Fruit fly (Drosophila melanogaster) whole organism, embryonic: ENCODE results near the gene niki.
A peak's percentile ranks its signal among the peaks of the same experiment; 100 is the strongest.

ENCODE experiments used
- Ada2b ChIP-seq: fragments of 200-800 bp; sonication (Bioruptor generic); IDR thresholded peaks from 2 replicates; pipeline ENCODE4 v1.3.6; 2022; ENCODE audit warnings: missing biosample characterization, missing genetic modification characterization
- Antp ChIP-seq: fragments of 200-800 bp; sonication (Bioruptor generic); optimal IDR thresholded peaks from 3 replicates; lab custom pipeline; 2016; ENCODE audit warnings: missing biosample characterization, missing genetic modification characterization
- CG10147 ChIP-seq: fragments of 200-800 bp; sonication (Bioruptor generic); optimal IDR thresholded peaks from 2 replicates; lab custom pipeline; 2019; ENCODE audit warnings: missing biosample characterization, mild to moderate bottlenecking, missing genetic modification characterization, moderate library complexity
- CG10209 ChIP-seq: fragments of 200-800 bp; sonication (Bioruptor generic); optimal IDR thresholded peaks from 3 replicates; lab custom pipeline; 2017; ENCODE audit warnings: missing biosample characterization, mild to moderate bottlenecking, missing genetic modification characterization, missing genetic modification reagents
- CG11398 ChIP-seq: fragments of 200-800 bp; sonication (Bioruptor generic); optimal IDR thresholded peaks from 2 replicates; lab custom pipeline; 2016; ENCODE audit warnings: missing biosample characterization, missing genetic modification characterization
- CG12155 ChIP-seq: fragments of 200-800 bp; sonication (Bioruptor generic); optimal IDR thresholded peaks from 3 replicates; lab custom pipeline; 2016; ENCODE audit warnings: missing biosample characterization, missing genetic modification characterization
- CG13287 ChIP-seq: fragments of 200-800 bp; sonication (Bioruptor generic); IDR thresholded peaks from 2 replicates; pipeline ENCODE4 v1.3.6; 2022; ENCODE audit warnings: missing biosample characterization, missing genetic modification characterization; ENCODE audit not compliant: partially characterized antibody
- CG14441 ChIP-seq: fragments of 200-800 bp; sonication (Bioruptor generic); IDR thresholded peaks from 2 replicates; pipeline ENCODE4 v1.3.6; 2022; ENCODE audit warnings: missing biosample characterization, missing genetic modification characterization
- CG15011 ChIP-seq: fragments of 200-800 bp; sonication (Bioruptor generic); optimal IDR thresholded peaks from 3 replicates; lab custom pipeline; 2018; ENCODE audit warnings: missing biosample characterization, mild to moderate bottlenecking, missing genetic modification characterization
- CG15073 ChIP-seq: fragments of 200-800 bp; sonication (Bioruptor generic); optimal IDR thresholded peaks from 2 replicates; lab custom pipeline; 2016; ENCODE audit warnings: missing biosample characterization, missing genetic modification characterization
- CG15696 ChIP-seq: fragments of 200-800 bp; sonication (Bioruptor generic); optimal IDR thresholded peaks from 2 replicates; lab custom pipeline; 2019; ENCODE audit warnings: missing biosample characterization, mild to moderate bottlenecking, missing genetic modification characterization, moderate library complexity
- CG1647 ChIP-seq: fragments of 200-800 bp; sonication (Bioruptor generic); optimal IDR thresholded peaks from 3 replicates; lab custom pipeline; 2016; ENCODE audit warnings: missing biosample characterization, missing genetic modification characterization
- CG17912 ChIP-seq: fragments of 200-800 bp; sonication (Bioruptor generic); optimal IDR thresholded peaks from 2 replicates; lab custom pipeline; 2018; ENCODE audit warnings: missing biosample characterization, mild to moderate bottlenecking, missing genetic modification characterization
- CG2120 ChIP-seq: fragments of 200-800 bp; sonication (Bioruptor generic); optimal IDR thresholded peaks from 3 replicates; lab custom pipeline; 2016; ENCODE audit warnings: missing biosample characterization, missing genetic modification characterization
- CG2202 ChIP-seq: fragments of 200-800 bp; sonication (Bioruptor generic); optimal IDR thresholded peaks from 2 replicates; lab custom pipeline; 2018; ENCODE audit warnings: missing biosample characterization, mild to moderate bottlenecking, missing genetic modification characterization
- CG31388 ChIP-seq: fragments of 200-800 bp; sonication (Bioruptor generic); optimal IDR thresholded peaks from 2 replicates; lab custom pipeline; 2016; ENCODE audit warnings: missing biosample characterization, missing genetic modification characterization
- CG34376 ChIP-seq: fragments of 200-800 bp; sonication (Bioruptor generic); optimal IDR thresholded peaks from 2 replicates; lab custom pipeline; 2018; ENCODE audit warnings: missing biosample characterization, mild to moderate bottlenecking, missing genetic modification characterization
- CG4707 ChIP-seq: fragments of 200-800 bp; sonication (Bioruptor generic); optimal IDR thresholded peaks from 2 replicates; lab custom pipeline; 2018; ENCODE audit warnings: missing biosample characterization, mild to moderate bottlenecking, missing genetic modification characterization, moderate library complexity
- CG4730 ChIP-seq: fragments of 200-800 bp; sonication (Bioruptor generic); IDR thresholded peaks from 2 replicates; pipeline ENCODE4 v1.3.6; 2022; ENCODE audit warnings: missing biosample characterization, missing genetic modification characterization
- CG5245 ChIP-seq: fragments of 200-800 bp; sonication (Bioruptor generic); optimal IDR thresholded peaks from 3 replicates; lab custom pipeline; 2016; ENCODE audit warnings: missing biosample characterization, missing genetic modification characterization
- CG6654 ChIP-seq: fragments of 200-800 bp; sonication (Bioruptor generic); optimal IDR thresholded peaks from 2 replicates; lab custom pipeline; 2017; ENCODE audit warnings: missing biosample characterization, mild to moderate bottlenecking, missing genetic modification characterization
- CG6683 ChIP-seq: fragments of 200-800 bp; sonication (Bioruptor generic); optimal IDR thresholded peaks from 2 replicates; lab custom pipeline; 2017; ENCODE audit warnings: missing biosample characterization, mild to moderate bottlenecking, missing genetic modification characterization, missing genetic modification reagents
- CG7839 ChIP-seq: fragments of 200-800 bp; sonication (Bioruptor generic); optimal IDR thresholded peaks from 3 replicates; lab custom pipeline; 2018; ENCODE audit warnings: missing biosample characterization, mild to moderate bottlenecking, missing genetic modification characterization, moderate library complexity
- CG8388 ChIP-seq: fragments of 200-800 bp; sonication (Bioruptor generic); optimal IDR thresholded peaks from 2 replicates; lab custom pipeline; 2019; ENCODE audit warnings: missing biosample characterization, mild to moderate bottlenecking, missing genetic modification characterization, moderate library complexity
- CG9215 ChIP-seq: fragments of 200-800 bp; sonication (Bioruptor generic); IDR thresholded peaks from 2 replicates; pipeline ENCODE4 v1.3.6; 2022; ENCODE audit warnings: missing biosample characterization, missing genetic modification characterization
- Fer2 ChIP-seq: fragments of 200-800 bp; sonication (Bioruptor generic); optimal IDR thresholded peaks from 2 replicates; lab custom pipeline; 2018; ENCODE audit warnings: missing biosample characterization, mild to moderate bottlenecking, missing genetic modification characterization, moderate library complexity
- HLH54F ChIP-seq: fragments of 200-800 bp; sonication (Bioruptor generic); optimal IDR thresholded peaks from 3 replicates; lab custom pipeline; 2016; ENCODE audit warnings: missing biosample characterization, missing genetic modification characterization
- HLHmδ ChIP-seq: fragments of 200-800 bp; sonication (Bioruptor generic); optimal IDR thresholded peaks from 2 replicates; lab custom pipeline; 2018; ENCODE audit warnings: missing biosample characterization, mild to moderate bottlenecking, missing genetic modification characterization, moderate library complexity
- Lim3 ChIP-seq: fragments of 200-800 bp; sonication (Bioruptor generic); IDR thresholded peaks from 2 replicates; pipeline ENCODE4 v1.3.6; 2022; ENCODE audit warnings: missing biosample characterization, missing genetic modification characterization
- Pdp1 ChIP-seq, 2 experiments: fragments of 200-800 bp; sonication (Bioruptor generic); optimal IDR thresholded peaks; 3 replicates each; lab custom pipeline; 2016; ENCODE audit warnings: missing biosample characterization in 2 of 2, missing genetic modification characterization in 2 of 2, mild to moderate bottlenecking in 1 of 2, moderate library complexity in 1 of 2
- ash1 ChIP-seq: fragments of 200-800 bp; sonication (Bioruptor generic); optimal IDR thresholded peaks from 2 replicates; lab custom pipeline; 2018; ENCODE audit warnings: missing biosample characterization, mild to moderate bottlenecking, missing genetic modification characterization
- chinmo ChIP-seq: fragments of 200-800 bp; sonication (Bioruptor generic); IDR thresholded peaks from 4 replicates; pipeline ENCODE4 v1.3.6; 2022; ENCODE audit warnings: missing biosample characterization, missing genetic modification characterization; ENCODE audit not compliant: partially characterized antibody
- crol ChIP-seq: fragments of 200-800 bp; sonication (Bioruptor generic); IDR thresholded peaks from 2 replicates; pipeline ENCODE4 v1.3.6; 2022; ENCODE audit warnings: missing biosample characterization, missing genetic modification characterization
- emc ChIP-seq: fragments of 200-800 bp; sonication (Bioruptor generic); optimal IDR thresholded peaks from 2 replicates; lab custom pipeline; 2016; ENCODE audit warnings: missing biosample characterization, missing genetic modification characterization
- ham ChIP-seq: fragments of 200-800 bp; sonication (Bioruptor generic); IDR thresholded peaks from 2 replicates; pipeline ENCODE4 v1.3.6; 2022; ENCODE audit warnings: missing biosample characterization, missing genetic modification characterization
- hth ChIP-seq: fragments of >200 bp; optimal IDR thresholded peaks from 2 replicates; lab custom pipeline; 2017; ENCODE audit warnings: inconsistent platforms
- jigr1 ChIP-seq: fragments of 200-800 bp; sonication (Bioruptor generic); IDR thresholded peaks from 3 replicates; pipeline ENCODE4 v1.3.6; 2022; ENCODE audit warnings: missing biosample characterization, missing genetic modification characterization
- lbe ChIP-seq: fragments of 200-800 bp; sonication (Bioruptor generic); optimal IDR thresholded peaks from 2 replicates; lab custom pipeline; 2016; ENCODE audit warnings: missing biosample characterization, mild to moderate bottlenecking, missing genetic modification characterization
- luna ChIP-seq: fragments of 200-800 bp; sonication (Bioruptor generic); optimal IDR thresholded peaks from 2 replicates; lab custom pipeline; 2016; ENCODE audit warnings: missing biosample characterization, missing genetic modification characterization
- nerfin-1 ChIP-seq: fragments of 200-800 bp; sonication (Bioruptor generic); optimal IDR thresholded peaks from 3 replicates; lab custom pipeline; 2019; ENCODE audit warnings: missing biosample characterization, mild to moderate bottlenecking, missing genetic modification characterization, moderate library complexity
- nom ChIP-seq: fragments of 200-800 bp; sonication (Bioruptor generic); optimal IDR thresholded peaks from 2 replicates; lab custom pipeline; 2017; ENCODE audit warnings: missing biosample characterization, missing genetic modification characterization, mild to moderate bottlenecking, moderate library complexity, missing genetic modification reagents
- peb ChIP-seq: fragments of 200-800 bp; sonication (Bioruptor generic); IDR thresholded peaks from 2 replicates; pipeline ENCODE4 v1.3.6; 2022; ENCODE audit warnings: missing biosample characterization, missing genetic modification characterization
- pfk ChIP-seq: fragments of 200-800 bp; sonication (Bioruptor generic); optimal IDR thresholded peaks from 2 replicates; lab custom pipeline; 2018; ENCODE audit warnings: missing biosample characterization, mild to moderate bottlenecking, missing genetic modification characterization, moderate library complexity
- pros ChIP-seq: fragments of 200-800 bp; sonication (Bioruptor generic); optimal IDR thresholded peaks from 3 replicates; lab custom pipeline; 2019; ENCODE audit warnings: missing biosample characterization, mild to moderate bottlenecking, missing genetic modification characterization, moderate library complexity
- so ChIP-seq: fragments of 200-800 bp; sonication (Bioruptor generic); IDR thresholded peaks from 3 replicates; pipeline ENCODE4 v1.3.6; 2022; ENCODE audit warnings: missing biosample characterization, missing genetic modification characterization
- tin ChIP-seq: fragments of 200-800 bp; sonication (Bioruptor generic); optimal IDR thresholded peaks from 3 replicates; lab custom pipeline; 2016; ENCODE audit warnings: missing biosample characterization, missing genetic modification characterization
- tll ChIP-seq, 2 experiments: fragments of 200-800 bp in 1 of 2; fragments of >200 bp in 1 of 2; sonication (Bioruptor generic) in 1 of 2; optimal IDR thresholded peaks; 2 replicates each; lab custom pipeline; 2017 to 2019; ENCODE audit warnings: missing biosample characterization in 2 of 2, missing genetic modification characterization in 2 of 2, mild to moderate bottlenecking in 1 of 2, moderate library complexity in 1 of 2
- tx ChIP-seq: fragments of 200-800 bp; sonication (Bioruptor generic); optimal IDR thresholded peaks from 2 replicates; lab custom pipeline; 2016; ENCODE audit warnings: missing biosample characterization, missing genetic modification characterization
- wor ChIP-seq: fragments of 200-800 bp; sonication (Bioruptor generic); IDR thresholded peaks from 2 replicates; pipeline ENCODE4 v1.3.6; 2022; ENCODE audit warnings: missing biosample characterization, missing genetic modification characterization

Gene niki

DNA sequence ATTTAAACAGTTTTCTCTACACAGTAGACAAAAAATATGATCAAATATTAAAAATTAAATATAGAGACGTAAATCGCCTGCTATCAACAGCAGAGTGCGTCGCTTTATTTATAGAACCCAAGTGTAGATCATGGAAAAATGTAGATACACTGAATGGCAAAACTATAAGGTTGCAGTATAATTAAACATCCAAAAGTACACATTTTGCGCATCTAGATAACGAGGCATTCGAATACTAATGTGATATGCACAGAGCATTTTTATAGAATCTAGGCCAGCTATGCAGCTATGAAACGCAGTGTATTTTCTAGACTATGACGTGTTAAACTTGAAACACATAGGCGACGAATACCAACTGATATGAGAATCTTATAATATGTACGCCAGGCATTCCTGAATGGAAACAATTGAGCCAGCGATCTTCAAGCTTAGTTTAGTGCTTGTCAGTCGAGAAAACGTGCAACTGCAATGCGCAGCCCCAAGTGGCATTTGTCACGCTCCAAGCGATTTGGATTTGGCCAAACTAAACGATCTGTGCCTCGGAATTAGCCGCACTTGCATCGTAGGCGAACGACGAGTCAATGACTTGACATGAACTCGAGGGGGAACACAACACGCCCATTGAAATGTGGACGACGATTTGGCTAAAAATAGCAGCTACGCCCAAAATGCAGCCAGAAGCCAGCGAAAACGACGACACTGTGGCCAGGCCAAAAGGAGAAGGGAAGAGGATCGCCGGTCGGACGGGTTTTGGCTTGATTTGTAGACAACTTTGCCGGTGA lies 14.4 kb downstream of the niki start (continued):
- TF ChIP-seq peb (peak; percentile 75), CG13287 (no peak), Fer2 (tag; lab: Kevin White, UChicago) (peak; percentile 83), HLHmδ (GFP tag; lab: Kevin White, UChicago) (no peak), luna (GFP tag; lab: Kevin White, UChicago) (peak; percentile 69), CG15073 (peak; percentile 17), nerfin-1 (tag; lab: Kevin White, UChicago) (peak; percentile 77), hth (lab: Kevin White, UChicago) (no peak), CG1647 (peak; percentile 89), CG14441 (GFP tag; lab: Robert Waterston, UW) (peak; percentile 91), CG5245 (peak; percentile 87), Pdp1 (GFP tag; optimal IDR thresholded peaks at IDR 0.05; lab: Kevin White, UChicago) (peak; percentile 77 to 84), Antp (GFP tag; lab: Kevin White, UChicago) (peak; percentile 79), nom (peak; percentile 19), Lim3 (GFP tag; lab: Robert Waterston, UW) (peak; percentile 47; the same call in 1 of the 2 replicates), pfk (GFP tag; lab: Kevin White, UChicago) (no peak), CG9215 (GFP tag; lab: Robert Waterston, UW) (peak; percentile 78), tin (GFP tag; lab: Kevin White, UChicago) (peak; percentile 75), HLH54F (GFP tag; lab: Kevin White, UChicago) (peak; percentile 92), CG4730 (GFP tag; lab: Robert Waterston, UW) (peak; percentile 85), CG2202 (tag; lab: Kevin White, UChicago) (peak; percentile 54), Ada2b (GFP tag; lab: Robert Waterston, UW) (peak; percentile 90), wor (GFP tag; lab: Robert Waterston, UW) (peak; percentile 74), CG15696 (tag; lab: Kevin White, UChicago) (peak; percentile 30), lbe (GFP tag; lab: Kevin White, UChicago) (peak; percentile 76), pros (no peak), emc (GFP tag; lab: Kevin White, UChicago) (peak; percentile 83), CG10209 (peak; percentile 86), CG34376 (GFP tag; lab: Kevin White, UChicago) (peak; percentile 74), CG7839 (tag; lab: Kevin White, UChicago) (peak; percentile 92), CG15011 (GFP tag; lab: Kevin White, UChicago) (peak; percentile 78), crol (GFP tag; lab: Robert Waterston, UW) (0 out of 2 replicates have a peak, but pooled peaks have one; percentile 21), so (peak; percentile 88), CG17912 (peak; percentile 49), CG6683 (GFP tag; lab: Kevin White, UChicago) (peak; percentile 70), jigr1 (GFP tag; lab: Robert Waterston, UW) (no peak), CG2120 (GFP tag; lab: Kevin White, UChicago) (peak; percentile 95), ash1 (peak; percentile 82), CG8388 (GFP tag; lab: Kevin White, UChicago) (peak; percentile 76), ham (GFP tag; lab: Robert Waterston, UW) (no peak), CG12155 (peak; percentile 87), CG31388 (GFP tag; lab: Kevin White, UChicago) (peak; percentile 28), CG4707 (peak; percentile 69), CG6654 (GFP tag; lab: Kevin White, UChicago) (peak; percentile 64), CG10147 (peak; percentile 68), tx (GFP tag; lab: Kevin White, UChicago) (peak; percentile 88), tll (GFP tag; optimal IDR thresholded peaks at IDR 0.05; lab: Kevin White, UChicago) (no peak), CG11398 (GFP tag; lab: Kevin White, UChicago) (peak; percentile 71), chinmo (GFP tag; lab: Robert Waterston, UW) (no peak)
